Fruit fly (Drosophila melanogaster) whole organism: ENCODE data around the gene uncNacbeta.

ENCODE experiments used
- CG8478 ChIP-seq: fragments of >200 bp; optimal IDR thresholded peaks from 2 replicates; lab custom pipeline; 2018; ENCODE audit warnings: inconsistent platforms
- Dll ChIP-seq: fragments of >200 bp; optimal IDR thresholded peaks from 2 replicates; lab custom pipeline; 2017
- pan ChIP-seq: fragments of >200 bp; optimal IDR thresholded peaks from 2 replicates; lab custom pipeline; 2017
- psq ChIP-seq: fragments of >200 bp; optimal IDR thresholded peaks from 2 replicates; lab custom pipeline; 2017
- usp ChIP-seq: fragments of >200 bp; optimal IDR thresholded peaks from 2 replicates; lab custom pipeline; 2017; ENCODE audit warnings: missing biosample characterization, missing genetic modification characterization, mixed read lengths

DNA sequence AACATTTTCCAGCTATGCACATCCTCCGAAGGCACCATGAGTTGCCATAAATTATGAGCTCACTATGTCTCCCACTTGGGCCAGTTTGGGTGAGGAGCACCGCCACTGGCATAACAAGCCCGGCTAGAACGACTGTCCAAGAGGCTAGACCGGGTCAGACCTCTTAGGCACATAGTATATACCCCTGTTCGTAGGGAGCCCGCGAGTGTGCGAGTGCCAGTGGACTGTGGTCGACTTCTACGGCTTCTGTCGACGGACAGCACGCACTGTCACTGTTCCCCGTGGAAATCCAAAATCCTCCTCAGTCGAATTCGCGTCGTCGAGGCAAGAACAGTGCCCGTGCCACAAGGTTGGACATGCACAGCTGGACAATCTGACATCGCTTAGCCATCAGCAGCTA, 13.6 kb upstream of the uncNacbeta start, which contains the start of gene Pph13:
- TF ChIP-seq pan (lab: Kevin White, UChicago), result no peak
- TF ChIP-seq psq, result no peak
- no peak for TF ChIP-seq usp
- TF ChIP-seq CG8478, result no peak
- TF ChIP-seq Dll (lab: Kevin White, UChicago), result no peak
